Fruit fly (Drosophila melanogaster): ENCODE results near the gene Trmt61.

Gene Trmt61

dm6 chr3R:26017771-26018731 lies 41.2 kb upstream of the Trmt61 start (continued):
- TF ChIP-seq Mes4 (GFP tag; optimal IDR thresholded peaks at IDR 0.05) (no peak), CG10274 (GFP tag; optimal IDR thresholded peaks at IDR 0.05) (peak; percentile 49), unpg (GFP tag; optimal IDR thresholded peaks at IDR 0.05) (peak; percentile 85), CG2202 (tag; optimal IDR thresholded peaks at IDR 0.05) (peak; percentile 86), CG12155 (GFP tag; optimal IDR thresholded peaks at IDR 0.05) (peak; percentile 30), CG2120 (GFP tag; optimal IDR thresholded peaks at IDR 0.05) (no peak), CG15011 (GFP tag; optimal IDR thresholded peaks at IDR 0.05) (peak; percentile 76), CG6654 (GFP tag; optimal IDR thresholded peaks at IDR 0.05) (peak; percentile 35), CG16815 (GFP tag; optimal IDR thresholded peaks at IDR 0.05) (peak; percentile 91), sqz (GFP tag; optimal IDR thresholded peaks at IDR 0.05) (peak; percentile 86), CG10431 (GFP tag; optimal IDR thresholded peaks at IDR 0.05) (peak; percentile 61), CG15479 (GFP tag; optimal IDR thresholded peaks at IDR 0.05) (peak; percentile 62), sug (tag; optimal IDR thresholded peaks at IDR 0.05) (no peak), caup (GFP tag; optimal IDR thresholded peaks at IDR 0.05; ENCODE audit: severe bottlenecking) (peak; percentile 19), Bteb2 (GFP tag; optimal IDR thresholded peaks at IDR 0.05) (no peak), Doc2 (GFP tag; IDR thresholded peaks at IDR 0.05) (no peak), az2 (GFP tag; optimal IDR thresholded peaks at IDR 0.05) (peak; percentile 76), slou (GFP tag; optimal IDR thresholded peaks at IDR 0.05) (peak; percentile 1), CG9215 (GFP tag; IDR thresholded peaks at IDR 0.05) (no peak), org-1 (GFP tag; optimal IDR thresholded peaks at IDR 0.05) (peak; percentile 77), CG10267 (tag; optimal IDR thresholded peaks at IDR 0.05) (peak; percentile 93), Trl (optimal IDR thresholded peaks at IDR 0.05) (no peak), Trl (GFP tag; optimal IDR thresholded peaks at IDR 0.05) (peak; percentile 13), insv (GFP tag; optimal IDR thresholded peaks at IDR 0.05) (peak in 1 of 2 experiments; percentile 81), toy (GFP tag; IDR thresholded peaks at IDR 0.05) (no peak), CG13624 (GFP tag; optimal IDR thresholded peaks at IDR 0.05) (no peak), gro (GFP tag; optimal IDR thresholded peaks at IDR 0.05) (no peak), CG8281 (tag; optimal IDR thresholded peaks at IDR 0.05) (peak; percentile 47), wdn (GFP tag; IDR thresholded peaks at IDR 0.05) (no peak), CG16779 (GFP tag; IDR thresholded peaks at IDR 0.05) (0 out of 2 replicates have a peak, but pooled peaks have one; percentile 7), Eip74EF (GFP tag; optimal IDR thresholded peaks at IDR 0.05) (peak in 1 of 2 experiments; percentile 73), HmgD (GFP tag; optimal IDR thresholded peaks at IDR 0.05) (no peak), CG32772 (GFP tag; IDR thresholded peaks at IDR 0.05) (peak; percentile 61), ind (GFP tag; optimal IDR thresholded peaks at IDR 0.05) (peak; percentile 57), CG17568 (GFP tag; optimal IDR thresholded peaks at IDR 0.05) (peak; percentile 35), cg (GFP tag; optimal IDR thresholded peaks at IDR 0.05) (no peak), tgo (GFP tag; IDR thresholded peaks at IDR 0.05) (peak; percentile 61; the same call in 2 of the 3 replicates), psq (GFP tag; optimal IDR thresholded peaks at IDR 0.05) (peak; percentile 33), CG13296 (GFP tag; optimal IDR thresholded peaks at IDR 0.05) (peak; percentile 32)

dm6 chr3R:26019232-26019631 lies 40.1 kb upstream of the Trmt61 start:
- TF ChIP-seq CG13894 (tag; optimal IDR thresholded peaks at IDR 0.05) (no peak), Camta (GFP tag; optimal IDR thresholded peaks at IDR 0.05) (no peak), her (GFP tag; optimal IDR thresholded peaks at IDR 0.05) (no peak), NFAT (GFP tag; IDR thresholded peaks at IDR 0.05) (no peak), D19A (tag; optimal IDR thresholded peaks at IDR 0.05) (peak; percentile 26), Hr78 (GFP tag; optimal IDR thresholded peaks at IDR 0.05) (no peak), CG11093 (GFP tag; IDR thresholded peaks at IDR 0.05) (no peak), Drgx (GFP tag; IDR thresholded peaks at IDR 0.05) (peak; percentile 90)
